Worm (Caenorhabditis elegans) whole organism, midembryonic: Measurements from ENCODE around the gene fbxb-106.

Experiments used
- flt-1 ChIP-seq: fragments of 200-800 bp; sonication (Bioruptor generic); IDR thresholded peaks from 2 replicates; pipeline ENCODE4 v1.3.6; 2022; ENCODE audit warnings: missing genetic modification characterization, missing compliant biosample characterization
- med-1 ChIP-seq: sonication (generic microtip); optimal IDR thresholded peaks from 2 replicates; lab custom pipeline; 2017; ENCODE audit warnings: missing genetic modification characterization, mild to moderate bottlenecking, missing compliant biosample characterization, antibody characterized with exemption, missing genetic modification reagents; ENCODE audit not compliant: insufficient read depth
- ztf-29 ChIP-seq: fragments of 200-800 bp; sonication (Bioruptor generic); IDR thresholded peaks from 2 replicates; pipeline ENCODE4 v1.3.6; 2022; ENCODE audit warnings: missing genetic modification reagents, missing genetic modification characterization, missing compliant biosample characterization

ce11 chrII:2787031-2787512, 24.9 kb downstream of the fbxb-106 start, which contains the start of the genes F08D12.12 and srpa-72:
- no peak for TF ChIP-seq flt-1
- no peak for TF ChIP-seq med-1 (GFP tag; lab: Kevin White, UChicago)
- no peak; the same call in 1 of the 2 replicates for TF ChIP-seq ztf-29 (GFP tag; lab: Robert Waterston, UW)
